Worm (Caenorhabditis elegans) whole organism, young adult: ENCODE measurements around the gene ints-11.

Experiments
- D2030.7 ChIP-seq: fragments of 200-800 bp; sonication (Bioruptor generic); IDR thresholded peaks from 2 replicates; pipeline ENCODE4 v1.3.6; 2022; ENCODE audit warnings: missing genetic modification reagents, missing genetic modification characterization, missing compliant biosample characterization
- F22D6.2 ChIP-seq: sonication (generic microtip); optimal IDR thresholded peaks from 2 replicates; lab custom pipeline; 2016; ENCODE audit warnings: mild to moderate bottlenecking, missing genetic modification characterization, missing compliant biosample characterization
- F23B12.7 ChIP-seq: sonication (generic microtip); optimal IDR thresholded peaks from 2 replicates; lab custom pipeline; 2017; ENCODE audit warnings: missing genetic modification characterization, mild to moderate bottlenecking, missing compliant biosample characterization, antibody characterized with exemption, moderate library complexity; ENCODE audit not compliant: insufficient read depth
- F33H1.4 ChIP-seq: fragments of 200-800 bp; sonication (Bioruptor generic); IDR thresholded peaks from 2 replicates; pipeline ENCODE4 v1.3.6; 2022; ENCODE audit warnings: missing genetic modification reagents, missing genetic modification characterization, missing compliant biosample characterization
- F55B11.4 ChIP-seq: sonication (generic microtip); optimal IDR thresholded peaks from 2 replicates; lab custom pipeline; 2016; ENCODE audit warnings: missing compliant biosample characterization, missing genetic modification characterization, borderline replicate concordance; ENCODE audit not compliant: insufficient read depth
- F57A8.1 ChIP-seq: fragments of 200-800 bp; sonication (Bioruptor generic); optimal IDR thresholded peaks from 2 replicates; lab custom pipeline; 2018; ENCODE audit warnings: mild to moderate bottlenecking, missing genetic modification characterization, moderate library complexity, missing compliant biosample characterization
- K11D2.4 ChIP-seq: fragments of 200-800 bp; sonication (Bioruptor generic); IDR thresholded peaks from 2 replicates; pipeline ENCODE4 v1.3.6; 2022; ENCODE audit warnings: missing genetic modification reagents, missing genetic modification characterization, missing compliant biosample characterization
- K12H6.12 ChIP-seq: fragments of 200-800 bp; sonication (Bioruptor generic); optimal IDR thresholded peaks from 2 replicates; lab custom pipeline; 2018; ENCODE audit warnings: mild to moderate bottlenecking, missing genetic modification characterization, missing compliant biosample characterization
- Y53F4B.3 ChIP-seq: fragments of 200-800 bp; sonication (Bioruptor generic); IDR thresholded peaks from 2 replicates; pipeline ENCODE4 v1.3.6; 2022; ENCODE audit warnings: missing genetic modification reagents, missing genetic modification characterization, missing compliant biosample characterization
- Y56A3A.18 ChIP-seq: fragments of 200-800 bp; sonication (Bioruptor generic); IDR thresholded peaks from 2 replicates; pipeline ENCODE4 v1.3.6; 2022; ENCODE audit warnings: missing genetic modification reagents, missing genetic modification characterization, missing compliant biosample characterization
- akir-1 ChIP-seq: fragments of 200-800 bp; sonication (Bioruptor generic); optimal IDR thresholded peaks from 2 replicates; lab custom pipeline; 2018; ENCODE audit warnings: mild to moderate bottlenecking, missing genetic modification characterization, moderate library complexity, missing compliant biosample characterization
- aptf-3 ChIP-seq: fragments of 200-800 bp; sonication (Bioruptor generic); IDR thresholded peaks from 2 replicates; pipeline ENCODE4 v1.3.6; 2022; ENCODE audit warnings: missing genetic modification characterization, missing compliant biosample characterization
- athp-1 ChIP-seq: sonication (generic microtip); optimal IDR thresholded peaks from 2 replicates; lab custom pipeline; 2017; ENCODE audit warnings: mild to moderate bottlenecking, missing genetic modification characterization, missing compliant biosample characterization
- attf-3 ChIP-seq: fragments of 200-800 bp; sonication (Bioruptor generic); conservative IDR thresholded peaks from 2 replicates; pipeline ENCODE4 v1.3.6; 2022; ENCODE audit warnings: missing genetic modification reagents, missing genetic modification characterization, missing compliant biosample characterization
- bed-1 ChIP-seq: fragments of 200-800 bp; sonication (Bioruptor generic); IDR thresholded peaks from 2 replicates; pipeline ENCODE4 v1.3.6; 2022; ENCODE audit warnings: missing genetic modification reagents, missing genetic modification characterization, missing compliant biosample characterization
- bed-2 ChIP-seq: fragments of 200-800 bp; sonication (Bioruptor generic); IDR thresholded peaks from 2 replicates; pipeline ENCODE4 v1.3.6; 2022; ENCODE audit warnings: missing genetic modification reagents, missing genetic modification characterization, missing compliant biosample characterization
- ccch-3 ChIP-seq: fragments of 200-800 bp; sonication (Bioruptor generic); optimal IDR thresholded peaks from 2 replicates; lab custom pipeline; 2018; ENCODE audit warnings: mild to moderate bottlenecking, missing genetic modification characterization, missing compliant biosample characterization
- cebp-1 ChIP-seq, 2 experiments: fragments of 200-800 bp in 1 of 2; sonication (Bioruptor generic) in 1 of 2; sonication (generic microtip) in 1 of 2; IDR thresholded peaks in 1 of 2; optimal IDR thresholded peaks in 1 of 2; 2 replicates each; pipeline versions ENCODE4 v1.3.6 to Lab custom; 2017 to 2022; ENCODE audit warnings: missing compliant biosample characterization in 2 of 2, missing genetic modification characterization in 2 of 2, mild to moderate bottlenecking in 1 of 2, missing genetic modification reagents in 1 of 2, moderate library complexity in 1 of 2
- ceh-100 ChIP-seq: fragments of 200-800 bp; sonication (Bioruptor generic); IDR thresholded peaks from 2 replicates; pipeline ENCODE4 v1.3.6; 2022; ENCODE audit warnings: missing genetic modification reagents, missing genetic modification characterization, missing compliant biosample characterization
- ceh-27 ChIP-seq: fragments of 200-800 bp; sonication (Bioruptor generic); optimal IDR thresholded peaks from 2 replicates; lab custom pipeline; 2018; ENCODE audit warnings: mild to moderate bottlenecking, missing genetic modification characterization, moderate library complexity, missing compliant biosample characterization
- dox-1 ChIP-seq: fragments of 200-800 bp; sonication (Bioruptor generic); IDR thresholded peaks from 2 replicates; pipeline ENCODE4 v1.3.6; 2022; ENCODE audit warnings: missing genetic modification reagents, missing genetic modification characterization, missing compliant biosample characterization
- dpl-1 ChIP-seq: fragments of 150-350 bp; optimal IDR thresholded peaks from 2 replicates; lab custom pipeline; 2014; ENCODE audit warnings: missing biosample characterization, missing genetic modification reagents, missing genetic modification characterization
- egl-18 ChIP-seq: fragments of 200-800 bp; sonication (Bioruptor generic); IDR thresholded peaks from 2 replicates; pipeline ENCODE4 v1.3.6; 2022; ENCODE audit warnings: missing genetic modification reagents, missing genetic modification characterization, missing compliant biosample characterization
- egrh-3 ChIP-seq: fragments of 200-800 bp; sonication (Bioruptor generic); IDR thresholded peaks from 2 replicates; pipeline ENCODE4 v1.3.6; 2022; ENCODE audit warnings: missing genetic modification reagents, missing genetic modification characterization, missing compliant biosample characterization
- ets-4 ChIP-seq: fragments of 200-800 bp; sonication (Bioruptor generic); optimal IDR thresholded peaks from 2 replicates; lab custom pipeline; 2018; ENCODE audit warnings: mild to moderate bottlenecking, missing genetic modification characterization, missing compliant biosample characterization
- hmg-1.2 ChIP-seq: fragments of 200-800 bp; sonication (Bioruptor generic); IDR thresholded peaks from 2 replicates; pipeline ENCODE4 v1.3.6; 2022; ENCODE audit warnings: missing genetic modification reagents, missing genetic modification characterization, missing compliant biosample characterization
- lir-1 ChIP-seq: fragments of 200-800 bp; sonication (Bioruptor generic); conservative IDR thresholded peaks from 2 replicates; pipeline ENCODE4 v1.3.6; 2022; ENCODE audit warnings: missing genetic modification reagents, missing genetic modification characterization, missing compliant biosample characterization
- lsl-1 ChIP-seq: fragments of 200-800 bp; sonication (Bioruptor generic); optimal IDR thresholded peaks from 2 replicates; lab custom pipeline; 2018; ENCODE audit warnings: mild to moderate bottlenecking, missing genetic modification characterization, moderate library complexity, missing compliant biosample characterization
- lsy-27 ChIP-seq: sonication (generic microtip); optimal IDR thresholded peaks from 2 replicates; lab custom pipeline; 2017; ENCODE audit warnings: missing genetic modification characterization, mild to moderate bottlenecking, missing compliant biosample characterization, antibody characterized with exemption, missing genotype, borderline replicate concordance; ENCODE audit not compliant: insufficient read depth
- mcd-1 ChIP-seq: fragments of 200-800 bp; sonication (Bioruptor generic); IDR thresholded peaks from 2 replicates; pipeline ENCODE4 v1.3.6; 2022; ENCODE audit warnings: missing genetic modification reagents, missing genetic modification characterization, missing compliant biosample characterization
- mes-4 ChIP-seq: sonication (generic microtip); optimal IDR thresholded peaks from 2 replicates; lab custom pipeline; 2016; ENCODE audit warnings: missing genotype, missing genetic modification characterization, missing compliant biosample characterization
- nfyb-1 ChIP-seq: fragments of 200-800 bp; sonication (Bioruptor generic); IDR thresholded peaks from 2 replicates; pipeline ENCODE4 v1.3.6; 2022; ENCODE audit warnings: missing genetic modification reagents, missing genetic modification characterization, missing compliant biosample characterization
- nhr-27 ChIP-seq: fragments of 200-800 bp; sonication (Bioruptor generic); optimal IDR thresholded peaks from 2 replicates; lab custom pipeline; 2018; ENCODE audit warnings: mild to moderate bottlenecking, missing genetic modification characterization, moderate library complexity, missing compliant biosample characterization
- nhr-80 ChIP-seq: sonication (generic microtip); optimal IDR thresholded peaks from 2 replicates; lab custom pipeline; 2016; ENCODE audit warnings: missing genetic modification characterization, missing compliant biosample characterization
- pha-4 ChIP-seq: fragments of 150-350 bp; sonication (generic microtip); optimal IDR thresholded peaks from 2 replicates; lab custom pipeline; 2014; ENCODE audit warnings: missing biosample characterization, missing genetic modification reagents, missing genetic modification characterization
- rcor-1 ChIP-seq: fragments of 200-800 bp; sonication (Bioruptor generic); IDR thresholded peaks from 2 replicates; pipeline ENCODE4 v1.3.6; 2022; ENCODE audit warnings: missing genetic modification reagents, missing genetic modification characterization, missing compliant biosample characterization
- snpc-1.1 ChIP-seq: sonication (generic microtip); optimal IDR thresholded peaks from 2 replicates; lab custom pipeline; 2017; ENCODE audit warnings: missing genetic modification characterization, mild to moderate bottlenecking, missing compliant biosample characterization, antibody characterized with exemption, moderate library complexity, missing genotype, missing genetic modification reagents; ENCODE audit not compliant: insufficient read depth
- tbp1 ChIP-seq: fragments of 200-800 bp; sonication (Bioruptor generic); optimal IDR thresholded peaks from 2 replicates; lab custom pipeline; 2018; ENCODE audit warnings: mild to moderate bottlenecking, missing genetic modification characterization, missing compliant biosample characterization
- unc-130 ChIP-seq: sonication (generic microtip); optimal IDR thresholded peaks from 2 replicates; lab custom pipeline; 2016; ENCODE audit warnings: missing genetic modification reagents, missing genetic modification characterization, missing compliant biosample characterization
- xnd-1 ChIP-seq: sonication (generic microtip); optimal IDR thresholded peaks from 2 replicates; lab custom pipeline; 2016; ENCODE audit warnings: missing genotype, missing genetic modification reagents, missing genetic modification characterization, missing compliant biosample characterization
- zfh-2 ChIP-seq: fragments of 200-800 bp; sonication (Bioruptor generic); conservative IDR thresholded peaks from 2 replicates; pipeline ENCODE4 v1.3.6; 2022; ENCODE audit warnings: missing genetic modification reagents, missing genetic modification characterization, missing compliant biosample characterization
- ztf-18 ChIP-seq: sonication (generic microtip); optimal IDR thresholded peaks from 2 replicates; lab custom pipeline; 2016; ENCODE audit warnings: missing genotype, mild to moderate bottlenecking, missing genetic modification characterization, missing compliant biosample characterization
- ztf-3 ChIP-seq: fragments of 200-800 bp; sonication (Bioruptor generic); optimal IDR thresholded peaks from 2 replicates; lab custom pipeline; 2018; ENCODE audit warnings: mild to moderate bottlenecking, missing genetic modification characterization, missing compliant biosample characterization

ints-11 gene

ce11 chrII:8127794-8128193 lies 15.5 kb downstream of the ints-11 start:
- TF ChIP-seq lsl-1 (GFP tag; lab: Kevin White, UChicago) = peak; percentile 70
- no peak for TF ChIP-seq dox-1 (GFP tag; lab: Robert Waterston, UW)
- peak; percentile 63 for TF ChIP-seq F33H1.4 (GFP tag; lab: Robert Waterston, UW)
- peak; percentile 55 for TF ChIP-seq xnd-1 (tag; lab: Kevin White, UChicago)

DNA sequence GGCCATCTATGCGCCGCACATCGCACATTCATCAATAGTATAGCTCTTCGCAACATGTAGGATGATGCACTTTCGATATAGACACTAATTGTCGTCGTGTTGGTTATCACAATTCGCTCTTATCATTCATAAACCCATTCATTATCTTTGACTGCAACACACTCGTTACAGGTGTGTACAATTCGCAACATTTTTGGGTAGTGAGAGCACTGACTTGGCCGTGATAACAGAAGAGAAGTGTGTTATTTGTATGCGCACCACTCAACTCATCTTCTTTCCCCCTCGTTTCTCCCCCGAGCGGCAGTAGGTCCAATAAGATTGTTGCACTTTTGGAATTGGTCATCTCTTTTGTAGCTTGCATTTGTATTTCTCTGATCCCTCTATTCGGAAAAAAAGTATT lies 16.0 kb downstream of the ints-11 start:
- TF ChIP-seq Y56A3A.18 (GFP tag; lab: Robert Waterston, UW) = no peak
- TF ChIP-seq K11D2.4 (GFP tag; lab: Robert Waterston, UW) = no peak
- peak; percentile 95 for TF ChIP-seq nhr-80
- TF ChIP-seq akir-1 (GFP tag; lab: Kevin White, UChicago) = no peak
- TF ChIP-seq F22D6.2 = no peak
- 0 out of 2 replicates have a peak, but pooled peaks have one; percentile 14 for TF ChIP-seq nfyb-1 (GFP tag; lab: Robert Waterston, UW)
- TF ChIP-seq zfh-2 = no peak
- TF ChIP-seq ccch-3 (GFP tag; lab: Kevin White, UChicago) = no peak
- TF ChIP-seq dpl-1 (GFP tag; lab: Kevin White, UChicago) = no peak
- TF ChIP-seq xnd-1 (tag; lab: Kevin White, UChicago) = no peak
- TF ChIP-seq ets-4 (GFP tag; lab: Kevin White, UChicago) = peak; percentile 73
- no peak for TF ChIP-seq snpc-1.1 (tag; lab: Kevin White, UChicago)
- no peak for TF ChIP-seq attf-3 (GFP tag; lab: Robert Waterston, UW)

DNA sequence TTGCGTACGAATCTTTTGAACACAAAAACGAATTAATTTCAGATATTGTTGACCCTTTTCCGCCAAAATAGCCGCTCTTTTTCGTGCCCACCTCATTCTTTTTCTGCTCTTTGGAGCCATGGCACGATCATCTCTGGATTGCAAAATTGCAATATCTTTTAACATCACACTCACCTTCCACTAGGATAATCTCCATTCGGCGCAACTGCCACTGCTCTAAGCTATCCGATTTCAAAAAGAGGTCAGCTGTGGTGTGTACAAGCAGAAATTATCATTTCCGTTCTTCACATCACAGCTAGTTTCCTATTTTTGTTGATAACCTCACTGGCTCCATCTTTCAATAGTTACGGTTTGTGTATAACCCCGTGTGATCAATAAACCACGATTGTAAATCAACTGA lies 16.7 kb downstream of the ints-11 start:
- TF ChIP-seq athp-1 (tag; lab: Kevin White, UChicago) (no peak), D2030.7 (GFP tag; lab: Robert Waterston, UW) (no peak), F57A8.1 (GFP tag; lab: Kevin White, UChicago) (no peak), bed-1 (GFP tag; lab: Robert Waterston, UW) (no peak), unc-130 (no peak), egl-18 (GFP tag; lab: Robert Waterston, UW) (no peak), Y53F4B.3 (GFP tag; lab: Robert Waterston, UW) (no peak), ztf-3 (GFP tag; lab: Kevin White, UChicago) (no peak), F55B11.4 (tag; lab: Kevin White, UChicago) (no peak), egrh-3 (GFP tag; lab: Robert Waterston, UW) (no peak), mes-4 (no peak), nhr-27 (tag; lab: Kevin White, UChicago) (no peak), rcor-1 (GFP tag; lab: Robert Waterston, UW) (no peak)

ce11 chrII:8126132-8126531 lies 17.1 kb downstream of the ints-11 start:
- TF ChIP-seq ztf-18 (tag; lab: Kevin White, UChicago) (peak; percentile 8), K12H6.12 (tag; lab: Kevin White, UChicago) (peak; percentile 27), ceh-100 (GFP tag; lab: Robert Waterston, UW) (peak; percentile 37; the same call in 1 of the 2 replicates), pha-4 (no peak), tbp1 (GFP tag; lab: Kevin White, UChicago) (peak; percentile 24), nhr-80 (peak; percentile 4), lir-1 (GFP tag; lab: Robert Waterston, UW) (no peak), nfyb-1 (GFP tag; lab: Robert Waterston, UW) (0 out of 2 replicates have a peak, but pooled peaks have one; percentile 13), cebp-1 (GFP tag; IDR thresholded peaks at IDR 0.05; lab: Robert Waterston, UW) (no peak), cebp-1 (tag; optimal IDR thresholded peaks at IDR 0.05; lab: Kevin White, UChicago) (peak; percentile 57), F23B12.7 (no peak), zfh-2 (peak; percentile 83), aptf-3 (GFP tag; lab: Robert Waterston, UW) (no peak), mcd-1 (GFP tag; lab: Robert Waterston, UW) (peak; percentile 23; the same call in 1 of the 2 replicates), bed-2 (GFP tag; lab: Robert Waterston, UW) (no peak), ceh-27 (GFP tag; lab: Kevin White, UChicago) (peak; percentile 21), lsy-27 (tag; lab: Kevin White, UChicago) (no peak), hmg-1.2 (GFP tag; lab: Robert Waterston, UW) (peak; percentile 61; the same call in 1 of the 2 replicates)
